Worm (Caenorhabditis elegans) whole organism, young adult: ENCODE results near the gene C28C12.1.
A peak's percentile ranks its signal among the peaks of the same experiment; 100 is the strongest.

Source experiments
- B0035.1 ChIP-seq: sonication (generic microtip); optimal IDR thresholded peaks from 2 replicates; lab custom pipeline; 2016; ENCODE audit warnings: missing genetic modification characterization, mild to moderate bottlenecking, missing compliant biosample characterization, missing genotype, missing genetic modification reagents
- C06A6.2 ChIP-seq: fragments of 200-800 bp; sonication (Bioruptor generic); conservative IDR thresholded peaks from 2 replicates; pipeline ENCODE4 v1.3.6; 2022; ENCODE audit warnings: missing genetic modification characterization, missing compliant biosample characterization
- D2030.7 ChIP-seq: fragments of 200-800 bp; sonication (Bioruptor generic); IDR thresholded peaks from 2 replicates; pipeline ENCODE4 v1.3.6; 2022; ENCODE audit warnings: missing genetic modification reagents, missing genetic modification characterization, missing compliant biosample characterization
- F10E7.11 ChIP-seq: sonication (generic microtip); optimal IDR thresholded peaks from 2 replicates; lab custom pipeline; 2017; ENCODE audit warnings: mild to moderate bottlenecking, missing genetic modification characterization, moderate library complexity, missing compliant biosample characterization
- F33H1.4 ChIP-seq: fragments of 200-800 bp; sonication (Bioruptor generic); IDR thresholded peaks from 2 replicates; pipeline ENCODE4 v1.3.6; 2022; ENCODE audit warnings: missing genetic modification reagents, missing genetic modification characterization, missing compliant biosample characterization
- F37B4.10 ChIP-seq: fragments of 200-800 bp; sonication (Bioruptor generic); IDR thresholded peaks from 2 replicates; pipeline ENCODE4 v1.3.6; 2022; ENCODE audit warnings: missing genetic modification characterization, missing compliant biosample characterization
- F55B11.4 ChIP-seq: sonication (generic microtip); optimal IDR thresholded peaks from 2 replicates; lab custom pipeline; 2016; ENCODE audit warnings: missing compliant biosample characterization, missing genetic modification characterization, borderline replicate concordance; ENCODE audit not compliant: insufficient read depth
- T26A5.8 ChIP-seq: sonication (generic microtip); optimal IDR thresholded peaks from 2 replicates; lab custom pipeline; 2016; ENCODE audit warnings: missing genetic modification characterization, missing compliant biosample characterization
- Y53F4B.3 ChIP-seq: fragments of 200-800 bp; sonication (Bioruptor generic); IDR thresholded peaks from 2 replicates; pipeline ENCODE4 v1.3.6; 2022; ENCODE audit warnings: missing genetic modification reagents, missing genetic modification characterization, missing compliant biosample characterization
- Y79H2A.3 ChIP-seq: fragments of 200-800 bp; sonication (Bioruptor generic); conservative IDR thresholded peaks from 2 replicates; pipeline ENCODE4 v1.3.6; 2022; ENCODE audit warnings: missing genetic modification reagents, missing genetic modification characterization, missing compliant biosample characterization
- ama-1 ChIP-seq, 3 experiments: fragments of 150-350 bp in 1 of 3; sonication (generic microtip) in 2 of 3; optimal IDR thresholded peaks; 2 replicates each; lab custom pipeline; 2014 to 2018; ENCODE audit warnings: missing biosample characterization in 2 of 3, missing genetic modification characterization in 2 of 3, missing genetic modification reagents in 2 of 3
- aptf-2 ChIP-seq: fragments of 200-800 bp; sonication (Bioruptor generic); conservative IDR thresholded peaks from 2 replicates; pipeline ENCODE4 v1.3.6; 2022; ENCODE audit warnings: missing genetic modification reagents, missing genetic modification characterization, missing compliant biosample characterization
- aptf-3 ChIP-seq: fragments of 200-800 bp; sonication (Bioruptor generic); IDR thresholded peaks from 2 replicates; pipeline ENCODE4 v1.3.6; 2022; ENCODE audit warnings: missing genetic modification characterization, missing compliant biosample characterization
- attf-3 ChIP-seq: fragments of 200-800 bp; sonication (Bioruptor generic); conservative IDR thresholded peaks from 2 replicates; pipeline ENCODE4 v1.3.6; 2022; ENCODE audit warnings: missing genetic modification reagents, missing genetic modification characterization, missing compliant biosample characterization
- cebp-1 ChIP-seq, 2 experiments: fragments of 200-800 bp in 1 of 2; sonication (Bioruptor generic) in 1 of 2; sonication (generic microtip) in 1 of 2; IDR thresholded peaks in 1 of 2; optimal IDR thresholded peaks in 1 of 2; 2 replicates each; pipeline versions ENCODE4 v1.3.6 to Lab custom; 2017 to 2022; ENCODE audit warnings: missing compliant biosample characterization in 2 of 2, missing genetic modification characterization in 2 of 2, mild to moderate bottlenecking in 1 of 2, missing genetic modification reagents in 1 of 2, moderate library complexity in 1 of 2
- ceh-27 ChIP-seq: fragments of 200-800 bp; sonication (Bioruptor generic); optimal IDR thresholded peaks from 2 replicates; lab custom pipeline; 2018; ENCODE audit warnings: mild to moderate bottlenecking, missing genetic modification characterization, moderate library complexity, missing compliant biosample characterization
- ceh-40 ChIP-seq: fragments of 200-800 bp; sonication (Bioruptor generic); IDR thresholded peaks from 2 replicates; pipeline ENCODE4 v1.3.6; 2022; ENCODE audit warnings: missing genetic modification characterization, missing compliant biosample characterization
- die-1 ChIP-seq: sonication (generic microtip); optimal IDR thresholded peaks from 2 replicates; lab custom pipeline; 2016; ENCODE audit warnings: missing genotype, mild to moderate bottlenecking, missing genetic modification characterization, missing compliant biosample characterization
- dox-1 ChIP-seq: fragments of 200-800 bp; sonication (Bioruptor generic); IDR thresholded peaks from 2 replicates; pipeline ENCODE4 v1.3.6; 2022; ENCODE audit warnings: missing genetic modification reagents, missing genetic modification characterization, missing compliant biosample characterization
- efl-1 ChIP-seq: fragments of 150-350 bp; optimal IDR thresholded peaks from 2 replicates; lab custom pipeline; 2014; ENCODE audit warnings: missing biosample characterization, missing genetic modification reagents, missing genetic modification characterization
- egl-18 ChIP-seq: fragments of 200-800 bp; sonication (Bioruptor generic); IDR thresholded peaks from 2 replicates; pipeline ENCODE4 v1.3.6; 2022; ENCODE audit warnings: missing genetic modification reagents, missing genetic modification characterization, missing compliant biosample characterization
- ets-4 ChIP-seq: fragments of 200-800 bp; sonication (Bioruptor generic); optimal IDR thresholded peaks from 2 replicates; lab custom pipeline; 2018; ENCODE audit warnings: mild to moderate bottlenecking, missing genetic modification characterization, missing compliant biosample characterization
- hmg-20 ChIP-seq: fragments of 200-800 bp; sonication (Bioruptor generic); IDR thresholded peaks from 2 replicates; pipeline ENCODE4 v1.3.6; 2022; ENCODE audit warnings: missing genetic modification reagents, missing genetic modification characterization, missing compliant biosample characterization
- let-607 ChIP-seq, 2 experiments: fragments of 200-800 bp in 1 of 2; sonication (Bioruptor generic) in 1 of 2; sonication (generic microtip) in 1 of 2; optimal IDR thresholded peaks; 2 replicates each; lab custom pipeline; 2016 to 2018; ENCODE audit warnings: mild to moderate bottlenecking in 2 of 2, missing compliant biosample characterization in 2 of 2, missing genetic modification characterization in 2 of 2, moderate library complexity in 2 of 2, missing genotype in 1 of 2
- lin-40 ChIP-seq: sonication (generic microtip); optimal IDR thresholded peaks from 2 replicates; lab custom pipeline; 2016; ENCODE audit warnings: missing genetic modification characterization, mild to moderate bottlenecking, missing compliant biosample characterization, missing genotype, missing genetic modification reagents
- lin-54 ChIP-seq: fragments of 200-800 bp; sonication (Bioruptor generic); optimal IDR thresholded peaks from 2 replicates; lab custom pipeline; 2018; ENCODE audit warnings: mild to moderate bottlenecking, missing genetic modification characterization, missing compliant biosample characterization
- lsy-27 ChIP-seq: sonication (generic microtip); optimal IDR thresholded peaks from 2 replicates; lab custom pipeline; 2017; ENCODE audit warnings: missing genetic modification characterization, mild to moderate bottlenecking, missing compliant biosample characterization, antibody characterized with exemption, missing genotype, borderline replicate concordance; ENCODE audit not compliant: insufficient read depth
- madf-10 ChIP-seq: sonication (generic microtip); optimal IDR thresholded peaks from 2 replicates; lab custom pipeline; 2016; ENCODE audit warnings: mild to moderate bottlenecking, missing genetic modification characterization, missing compliant biosample characterization
- mel-28 ChIP-seq: sonication (generic microtip); optimal IDR thresholded peaks from 2 replicates; lab custom pipeline; 2016; ENCODE audit warnings: borderline replicate concordance, mild to moderate bottlenecking, missing genetic modification characterization, missing compliant biosample characterization
- mxl-1 ChIP-seq: sonication (generic microtip); optimal IDR thresholded peaks from 2 replicates; lab custom pipeline; 2016; ENCODE audit warnings: missing genetic modification characterization, missing compliant biosample characterization
- nhr-120 ChIP-seq: fragments of 200-800 bp; sonication (Bioruptor generic); IDR thresholded peaks from 2 replicates; pipeline ENCODE4 v1.3.6; 2022; ENCODE audit warnings: missing genetic modification characterization, missing compliant biosample characterization
- nhr-80 ChIP-seq: sonication (generic microtip); optimal IDR thresholded peaks from 2 replicates; lab custom pipeline; 2016; ENCODE audit warnings: missing genetic modification characterization, missing compliant biosample characterization
- pbrm-1 ChIP-seq: fragments of 200-800 bp; sonication (Bioruptor generic); IDR thresholded peaks from 2 replicates; pipeline ENCODE4 v1.3.6; 2022; ENCODE audit warnings: missing genetic modification reagents, missing genetic modification characterization, missing compliant biosample characterization
- pha-4 ChIP-seq: fragments of 150-350 bp; sonication (generic microtip); optimal IDR thresholded peaks from 2 replicates; lab custom pipeline; 2014; ENCODE audit warnings: missing biosample characterization, missing genetic modification reagents, missing genetic modification characterization
- rec-8 ChIP-seq, 2 experiments: sonication (generic microtip); optimal IDR thresholded peaks; 2 replicates each; lab custom pipeline; 2016; ENCODE audit warnings: mild to moderate bottlenecking in 2 of 2, missing genetic modification characterization in 2 of 2, missing genetic modification reagents in 2 of 2, missing genotype in 2 of 2, missing biosample characterization in 1 of 2, missing compliant biosample characterization in 1 of 2, moderate library complexity in 1 of 2
- sdz-38 ChIP-seq: sonication (generic microtip); optimal IDR thresholded peaks from 2 replicates; lab custom pipeline; 2016; ENCODE audit warnings: missing genotype, missing genetic modification characterization, missing compliant biosample characterization
- snpc-1.1 ChIP-seq: sonication (generic microtip); optimal IDR thresholded peaks from 2 replicates; lab custom pipeline; 2017; ENCODE audit warnings: missing genetic modification characterization, mild to moderate bottlenecking, missing compliant biosample characterization, antibody characterized with exemption, moderate library complexity, missing genotype, missing genetic modification reagents; ENCODE audit not compliant: insufficient read depth
- snpc-4 ChIP-seq, 5 experiments: fragments of 150-350 bp in 1 of 5; sonication (generic microtip) in 4 of 5; optimal IDR thresholded peaks; 2 replicates each; lab custom pipeline; 2014 to 2018; ENCODE audit warnings: missing genetic modification characterization in 5 of 5, missing biosample characterization in 3 of 5, antibody characterized with exemption in 2 of 5, mild to moderate bottlenecking in 2 of 5, missing compliant biosample characterization in 2 of 5, missing genotype in 2 of 5, moderate library complexity in 2 of 5, missing genetic modification reagents in 1 of 5
- tbp1 ChIP-seq: fragments of 200-800 bp; sonication (Bioruptor generic); optimal IDR thresholded peaks from 2 replicates; lab custom pipeline; 2018; ENCODE audit warnings: mild to moderate bottlenecking, missing genetic modification characterization, missing compliant biosample characterization
- tlf-1 ChIP-seq: fragments of 200-800 bp; sonication (Bioruptor generic); optimal IDR thresholded peaks from 2 replicates; lab custom pipeline; 2018; ENCODE audit warnings: mild to moderate bottlenecking, missing genetic modification characterization, missing compliant biosample characterization
- unc-130 ChIP-seq: sonication (generic microtip); optimal IDR thresholded peaks from 2 replicates; lab custom pipeline; 2016; ENCODE audit warnings: missing genetic modification reagents, missing genetic modification characterization, missing compliant biosample characterization
- ztf-22 ChIP-seq: fragments of 200-800 bp; sonication (Bioruptor generic); optimal IDR thresholded peaks from 2 replicates; lab custom pipeline; 2018; ENCODE audit warnings: mild to moderate bottlenecking, missing genetic modification characterization, moderate library complexity, missing compliant biosample characterization
- ztf-26 ChIP-seq: sonication (generic microtip); optimal IDR thresholded peaks from 2 replicates; lab custom pipeline; 2017; ENCODE audit warnings: missing genetic modification characterization, missing compliant biosample characterization
- ztf-28 ChIP-seq: fragments of 200-800 bp; sonication (Bioruptor generic); IDR thresholded peaks from 2 replicates; pipeline ENCODE4 v1.3.6; 2022; ENCODE audit warnings: missing genetic modification reagents, missing genetic modification characterization, missing compliant biosample characterization
- ztf-3 ChIP-seq: fragments of 200-800 bp; sonication (Bioruptor generic); optimal IDR thresholded peaks from 2 replicates; lab custom pipeline; 2018; ENCODE audit warnings: mild to moderate bottlenecking, missing genetic modification characterization, missing compliant biosample characterization

C28C12.1 gene

ce11 chrIV:8527598-8528012, 26.1 kb downstream of the C28C12.1 start (continued):
- peak; percentile 68 for TF ChIP-seq B0035.1
- TF ChIP-seq Y53F4B.3 (GFP tag; lab: Robert Waterston, UW) = no peak
- no peak for TF ChIP-seq unc-130
- TF ChIP-seq die-1 (tag; lab: Kevin White, UChicago) = peak; percentile 55
- no peak for TF ChIP-seq egl-18 (GFP tag; lab: Robert Waterston, UW)
- no peak for TF ChIP-seq D2030.7 (GFP tag; lab: Robert Waterston, UW)
- TF ChIP-seq pbrm-1 (GFP tag; lab: Robert Waterston, UW) = no peak; the same call in 1 of the 2 replicates
- no peak for TF ChIP-seq sdz-38 (tag; lab: Kevin White, UChicago)
- TF ChIP-seq ets-4 (GFP tag; lab: Kevin White, UChicago) = peak; percentile 97
- TF ChIP-seq dox-1 = no peak; the same call in 1 of the 2 replicates
- no peak for TF ChIP-seq F55B11.4 (tag; lab: Kevin White, UChicago)
- 0 out of 2 replicates have a peak, but pooled peaks have one; percentile 66 for TF ChIP-seq F37B4.10 (GFP tag; lab: Robert Waterston, UW)
- peak; percentile 61 for TF ChIP-seq ztf-3
- peak; percentile 68 for TF ChIP-seq tbp1 (GFP tag; lab: Kevin White, UChicago)
- TF ChIP-seq Y79H2A.3 (GFP tag; lab: Robert Waterston, UW) = 0 out of 2 replicates have a peak, but pooled peaks have one; percentile 62
- no peak for TF ChIP-seq ztf-28 (GFP tag; lab: Robert Waterston, UW)
- no peak for TF ChIP-seq F10E7.11 (tag; lab: Kevin White, UChicago)
- peak; percentile 93 for TF ChIP-seq ztf-26 (tag; lab: Kevin White, UChicago)
- peak; percentile 99 for TF ChIP-seq ztf-22 (GFP tag; lab: Kevin White, UChicago)
- no peak for TF ChIP-seq aptf-3 (GFP tag; lab: Robert Waterston, UW)
- no peak for TF ChIP-seq T26A5.8 (tag; lab: Kevin White, UChicago)
- TF ChIP-seq efl-1 = no peak
- no peak for TF ChIP-seq rec-8 (tag; optimal IDR thresholded peaks at IDR 0.05; lab: Kevin White, UChicago)
- TF ChIP-seq mxl-1 (tag; lab: Kevin White, UChicago) = no peak
- peak; percentile 86 for TF ChIP-seq madf-10
- no peak for TF ChIP-seq ceh-27
- peak; percentile 93 for TF ChIP-seq lin-40 (tag; lab: Kevin White, UChicago)
- TF ChIP-seq lin-54 (GFP tag; lab: Kevin White, UChicago) = peak; percentile 16
- TF ChIP-seq F33H1.4 (GFP tag; lab: Robert Waterston, UW) = no peak
- TF ChIP-seq C06A6.2 (GFP tag; lab: Robert Waterston, UW) = peak; percentile 90
- no peak for TF ChIP-seq nhr-120 (GFP tag; lab: Robert Waterston, UW)
- no peak for TF ChIP-seq ama-1 (optimal IDR thresholded peaks at IDR 0.05; lab: Kevin White, UChicago)
- TF ChIP-seq ama-1 (GFP tag; optimal IDR thresholded peaks at IDR 0.05; lab: Kevin White, UChicago) = no peak

- TF ChIP-seq tbp1 (GFP tag; lab: Kevin White, UChicago) (peak; percentile 36), B0035.1 (no peak), Y53F4B.3 (GFP tag; lab: Robert Waterston, UW) (no peak), aptf-3 (GFP tag; lab: Robert Waterston, UW) (no peak), attf-3 (GFP tag; lab: Robert Waterston, UW) (no peak), mel-28 (no peak), snpc-4 (GFP tag; optimal IDR thresholded peaks at IDR 0.05; lab: Kevin White, UChicago) (no peak), snpc-4 (tag; optimal IDR thresholded peaks at IDR 0.05; lab: Kevin White, UChicago) (peak in 1 of 4 experiments; percentile 17), rec-8 (tag; optimal IDR thresholded peaks at IDR 0.05; lab: Kevin White, UChicago) (no peak), tlf-1 (GFP tag; lab: Kevin White, UChicago) (peak; percentile 34), lsy-27 (tag; lab: Kevin White, UChicago) (no peak), cebp-1 (GFP tag; IDR thresholded peaks at IDR 0.05; lab: Robert Waterston, UW) (no peak), cebp-1 (tag; optimal IDR thresholded peaks at IDR 0.05; lab: Kevin White, UChicago) (peak; percentile 44), nhr-120 (GFP tag; lab: Robert Waterston, UW) (no peak), let-607 (tag; optimal IDR thresholded peaks at IDR 0.05; lab: Kevin White, UChicago) (peak in 1 of 2 experiments; percentile 28), ceh-40 (no peak), hmg-20 (GFP tag; lab: Robert Waterston, UW) (no peak), nhr-80 (tag; lab: Kevin White, UChicago) (peak; percentile 81), pha-4 (tag; lab: Kevin White, UChicago) (peak; percentile 18), aptf-2 (no peak), ztf-22 (GFP tag; lab: Kevin White, UChicago) (peak; percentile 74), snpc-1.1 (no peak)
These were observed 26.9 kb downstream of the C28C12.1 start for ce11 chrIV:8528345-8528744.
